Fruit fly (Drosophila melanogaster) whole organism, embryonic: ENCODE data around the gene CG7289.
A peak's percentile ranks its signal among the peaks of the same experiment; 100 is the strongest.

Experiments used
- Abd-B ChIP-seq: fragments of 200-800 bp; sonication (Bioruptor generic); optimal IDR thresholded peaks from 2 replicates; lab custom pipeline; 2018; ENCODE audit warnings: missing biosample characterization, mild to moderate bottlenecking, missing genetic modification characterization, moderate library complexity
- Antp ChIP-seq: fragments of 200-800 bp; sonication (Bioruptor generic); optimal IDR thresholded peaks from 3 replicates; lab custom pipeline; 2016; ENCODE audit warnings: missing biosample characterization, missing genetic modification characterization
- Asciz ChIP-seq: fragments of 200-800 bp; sonication (Bioruptor generic); optimal IDR thresholded peaks from 2 replicates; lab custom pipeline; 2017; ENCODE audit warnings: missing biosample characterization, mild to moderate bottlenecking, missing genetic modification characterization, missing genetic modification reagents
- CG10366 ChIP-seq: fragments of 200-800 bp; sonication (Bioruptor generic); IDR thresholded peaks from 2 replicates; pipeline ENCODE4 v1.3.6; 2022; ENCODE audit warnings: missing biosample characterization, missing genetic modification characterization
- CG11085 ChIP-seq: fragments of 200-800 bp; sonication (Bioruptor generic); IDR thresholded peaks from 2 replicates; pipeline ENCODE4 v1.3.6; 2022; ENCODE audit warnings: missing biosample characterization, missing genetic modification characterization
- CG12659 ChIP-seq: fragments of 200-800 bp; sonication (Bioruptor generic); optimal IDR thresholded peaks from 3 replicates; lab custom pipeline; 2017; ENCODE audit warnings: mild to moderate bottlenecking, missing biosample characterization, missing genetic modification reagents, missing genetic modification characterization
- CG13296 ChIP-seq: fragments of 200-800 bp; sonication (Bioruptor generic); optimal IDR thresholded peaks from 3 replicates; lab custom pipeline; 2018; ENCODE audit warnings: missing biosample characterization, mild to moderate bottlenecking, missing genetic modification characterization
- CG1602 ChIP-seq: fragments of 200-800 bp; sonication (Bioruptor generic); optimal IDR thresholded peaks from 3 replicates; lab custom pipeline; 2016; ENCODE audit warnings: missing biosample characterization, missing genetic modification characterization
- CG17186 ChIP-seq: fragments of 200-800 bp; sonication (Bioruptor generic); optimal IDR thresholded peaks from 3 replicates; lab custom pipeline; 2017; ENCODE audit warnings: missing biosample characterization, missing genetic modification reagents, missing genetic modification characterization
- CG18599 ChIP-seq: fragments of 200-800 bp; sonication (Bioruptor generic); optimal IDR thresholded peaks from 3 replicates; lab custom pipeline; 2017; ENCODE audit warnings: missing biosample characterization, missing genetic modification characterization, mild to moderate bottlenecking, moderate library complexity, missing genetic modification reagents
- CG18619 ChIP-seq: fragments of 200-800 bp; sonication (Bioruptor generic); optimal IDR thresholded peaks from 3 replicates; lab custom pipeline; 2017; ENCODE audit warnings: missing biosample characterization, mild to moderate bottlenecking, missing genetic modification characterization
- CG2199 ChIP-seq: fragments of 200-800 bp; sonication (Bioruptor generic); IDR thresholded peaks from 3 replicates; pipeline ENCODE4 v1.3.6; 2022; ENCODE audit warnings: missing biosample characterization, missing genetic modification characterization
- CG31441 ChIP-seq: fragments of 200-800 bp; sonication (Bioruptor generic); IDR thresholded peaks from 2 replicates; pipeline ENCODE4 v1.3.6; 2022; ENCODE audit warnings: missing biosample characterization, missing genetic modification characterization
- CG3407 ChIP-seq: fragments of 200-800 bp; sonication (Bioruptor generic); optimal IDR thresholded peaks from 2 replicates; lab custom pipeline; 2018; ENCODE audit warnings: missing biosample characterization, mild to moderate bottlenecking, missing genetic modification characterization
- CG34422 ChIP-seq: fragments of 200-800 bp; sonication (Bioruptor generic); IDR thresholded peaks from 3 replicates; pipeline ENCODE4 v1.3.6; 2022; ENCODE audit warnings: missing biosample characterization, missing genetic modification characterization
- CG4617 ChIP-seq: fragments of 200-800 bp; sonication (Bioruptor generic); optimal IDR thresholded peaks from 3 replicates; lab custom pipeline; 2016; ENCODE audit warnings: missing biosample characterization, missing genetic modification characterization, borderline replicate concordance
- CG4730 ChIP-seq: fragments of 200-800 bp; sonication (Bioruptor generic); IDR thresholded peaks from 2 replicates; pipeline ENCODE4 v1.3.6; 2022; ENCODE audit warnings: missing biosample characterization, missing genetic modification characterization
- CG4854 ChIP-seq: fragments of 200-800 bp; sonication (Bioruptor generic); optimal IDR thresholded peaks from 2 replicates; lab custom pipeline; 2016; ENCODE audit warnings: missing biosample characterization, missing genetic modification characterization, inconsistent platforms
- CG7556 ChIP-seq: fragments of 200-800 bp; sonication (Bioruptor generic); optimal IDR thresholded peaks from 2 replicates; lab custom pipeline; 2017; ENCODE audit warnings: missing biosample characterization, mild to moderate bottlenecking, missing genetic modification characterization
- CG9876 ChIP-seq: fragments of 200-800 bp; sonication (Bioruptor generic); optimal IDR thresholded peaks from 2 replicates; lab custom pipeline; 2016; ENCODE audit warnings: missing biosample characterization, missing genetic modification characterization
- CTCF ChIP-seq: fragments of 200-800 bp; sonication (Bioruptor generic); optimal IDR thresholded peaks from 2 replicates; lab custom pipeline; 2017; ENCODE audit warnings: missing biosample characterization, mild to moderate bottlenecking, missing genetic modification characterization, moderate library complexity
- D19A ChIP-seq: fragments of 200-800 bp; optimal IDR thresholded peaks from 3 replicates; lab custom pipeline; 2019; ENCODE audit warnings: missing biosample characterization, mild to moderate bottlenecking, missing genetic modification characterization, moderate library complexity
- Dbx ChIP-seq: fragments of 200-800 bp; sonication (Bioruptor generic); IDR thresholded peaks from 3 replicates; pipeline ENCODE4 v1.3.6; 2022; ENCODE audit warnings: missing biosample characterization, missing genetic modification characterization
- Elba2 ChIP-seq: fragments of 200-800 bp; sonication (Bioruptor generic); optimal IDR thresholded peaks from 3 replicates; lab custom pipeline; 2016; ENCODE audit warnings: missing biosample characterization, missing genetic modification characterization
- Gug ChIP-seq: fragments of 200-800 bp; sonication (Bioruptor generic); IDR thresholded peaks from 4 replicates; pipeline ENCODE4 v1.3.6; 2022; ENCODE audit warnings: missing biosample characterization, missing genetic modification characterization
- HHEX ChIP-seq: fragments of 200-800 bp; sonication (Bioruptor generic); optimal IDR thresholded peaks from 3 replicates; lab custom pipeline; 2017; ENCODE audit warnings: missing biosample characterization, mild to moderate bottlenecking, missing genetic modification characterization, missing genetic modification reagents
- HLH54F ChIP-seq: fragments of 200-800 bp; sonication (Bioruptor generic); optimal IDR thresholded peaks from 3 replicates; lab custom pipeline; 2016; ENCODE audit warnings: missing biosample characterization, missing genetic modification characterization
- HmgZ ChIP-seq: fragments of 200-800 bp; sonication (Bioruptor generic); optimal IDR thresholded peaks from 2 replicates; lab custom pipeline; 2018; ENCODE audit warnings: missing biosample characterization, mild to moderate bottlenecking, missing genetic modification characterization
- Hr51 ChIP-seq, 2 experiments: fragments of 200-800 bp; sonication (Bioruptor generic); optimal IDR thresholded peaks; 2 replicates in 1 of 2; 3 replicates in 1 of 2; lab custom pipeline; 2016 to 2018; ENCODE audit warnings: missing biosample characterization in 2 of 2, missing genetic modification characterization in 2 of 2, mild to moderate bottlenecking in 1 of 2, moderate library complexity in 1 of 2
- Mes4 ChIP-seq: fragments of 200-800 bp; sonication (Bioruptor generic); optimal IDR thresholded peaks from 2 replicates; lab custom pipeline; 2016; ENCODE audit warnings: missing biosample characterization, missing genetic modification characterization
- Myb ChIP-seq: fragments of 200-800 bp; sonication (Bioruptor generic); optimal IDR thresholded peaks from 2 replicates; lab custom pipeline; 2016; ENCODE audit warnings: missing biosample characterization, missing genetic modification characterization
- Nf-YB ChIP-seq: fragments of 200-800 bp; sonication (Bioruptor generic); optimal IDR thresholded peaks from 3 replicates; lab custom pipeline; 2019; ENCODE audit warnings: missing biosample characterization, mild to moderate bottlenecking, missing genetic modification characterization, moderate library complexity
- Nf-YC ChIP-seq: fragments of 200-800 bp; optimal IDR thresholded peaks from 3 replicates; lab custom pipeline; 2019; ENCODE audit warnings: missing biosample characterization, mild to moderate bottlenecking, missing genetic modification characterization, moderate library complexity
- Scr ChIP-seq: fragments of 200-800 bp; sonication (Bioruptor generic); IDR thresholded peaks from 2 replicates; pipeline ENCODE4 v1.3.6; 2022; ENCODE audit warnings: missing biosample characterization, missing genetic modification characterization; ENCODE audit not compliant: partially characterized antibody
- az2 ChIP-seq: fragments of 200-800 bp; sonication (Bioruptor generic); optimal IDR thresholded peaks from 3 replicates; lab custom pipeline; 2016; ENCODE audit warnings: missing biosample characterization, missing genetic modification characterization
- danr ChIP-seq: fragments of 200-800 bp; sonication (Bioruptor generic); IDR thresholded peaks from 2 replicates; pipeline ENCODE4 v1.3.6; 2022; ENCODE audit warnings: missing biosample characterization, missing genetic modification characterization
- dati ChIP-seq: fragments of 200-800 bp; sonication (Bioruptor generic); IDR thresholded peaks from 2 replicates; pipeline ENCODE4 v1.3.6; 2022; ENCODE audit warnings: missing biosample characterization, missing genetic modification characterization
- emc ChIP-seq: fragments of 200-800 bp; sonication (Bioruptor generic); optimal IDR thresholded peaks from 2 replicates; lab custom pipeline; 2016; ENCODE audit warnings: missing biosample characterization, missing genetic modification characterization
- fd3F ChIP-seq: fragments of 200-800 bp; sonication (Bioruptor generic); optimal IDR thresholded peaks from 2 replicates; lab custom pipeline; 2018; ENCODE audit warnings: missing biosample characterization, mild to moderate bottlenecking, missing genetic modification characterization, moderate library complexity
- ftz-f1 ChIP-seq: fragments of 200-800 bp; sonication (Bioruptor generic); optimal IDR thresholded peaks from 2 replicates; lab custom pipeline; 2016; ENCODE audit warnings: missing biosample characterization, missing genetic modification characterization
- kah ChIP-seq: fragments of 200-800 bp; sonication (Bioruptor generic); optimal IDR thresholded peaks from 2 replicates; lab custom pipeline; 2018; ENCODE audit warnings: missing biosample characterization, mild to moderate bottlenecking, missing genetic modification characterization
- ken ChIP-seq: fragments of 200-800 bp; sonication (Bioruptor generic); IDR thresholded peaks from 3 replicates; pipeline ENCODE4 v1.3.6; 2022; ENCODE audit warnings: missing biosample characterization, missing genetic modification characterization
- luna ChIP-seq: fragments of 200-800 bp; sonication (Bioruptor generic); optimal IDR thresholded peaks from 2 replicates; lab custom pipeline; 2016; ENCODE audit warnings: missing biosample characterization, missing genetic modification characterization
- mam ChIP-seq: fragments of 200-800 bp; sonication (Bioruptor generic); optimal IDR thresholded peaks from 3 replicates; lab custom pipeline; 2016; ENCODE audit warnings: missing biosample characterization, missing genetic modification characterization
- otp ChIP-seq: fragments of 200-800 bp; sonication (Bioruptor generic); IDR thresholded peaks from 3 replicates; pipeline ENCODE4, ENCODE4 v1.3.6; 2022; ENCODE audit warnings: missing biosample characterization, missing genetic modification characterization
- prd ChIP-seq, 3 experiments: fragments of >200 bp in 2 of 3; fragments of 200-800 bp in 1 of 3; sonication (Bioruptor generic) in 1 of 3; optimal IDR thresholded peaks in 2 of 3; IDR thresholded peaks in 1 of 3; 2 replicates in 2 of 3; 3 replicates in 1 of 3; pipeline versions ENCODE4 v1.3.6 to Lab custom; 2017 to 2022; ENCODE audit warnings: missing biosample characterization in 1 of 3, missing genetic modification characterization in 1 of 3
- psq ChIP-seq: fragments of 200-800 bp; sonication (Bioruptor generic); optimal IDR thresholded peaks from 2 replicates; lab custom pipeline; 2017; ENCODE audit warnings: missing biosample characterization, missing genetic modification characterization
- sna ChIP-seq: fragments of 200-800 bp; sonication (Bioruptor generic); IDR thresholded peaks from 2 replicates; pipeline ENCODE4 v1.3.6; 2022; ENCODE audit warnings: missing biosample characterization, missing genetic modification characterization; ENCODE audit not compliant: partially characterized antibody
- zen2 ChIP-seq: fragments of 200-800 bp; sonication (Bioruptor generic); IDR thresholded peaks from 3 replicates; pipeline ENCODE4 v1.3.6; 2022; ENCODE audit warnings: missing biosample characterization, missing genetic modification characterization; ENCODE audit not compliant: partially characterized antibody

CG7289 gene

DNA sequence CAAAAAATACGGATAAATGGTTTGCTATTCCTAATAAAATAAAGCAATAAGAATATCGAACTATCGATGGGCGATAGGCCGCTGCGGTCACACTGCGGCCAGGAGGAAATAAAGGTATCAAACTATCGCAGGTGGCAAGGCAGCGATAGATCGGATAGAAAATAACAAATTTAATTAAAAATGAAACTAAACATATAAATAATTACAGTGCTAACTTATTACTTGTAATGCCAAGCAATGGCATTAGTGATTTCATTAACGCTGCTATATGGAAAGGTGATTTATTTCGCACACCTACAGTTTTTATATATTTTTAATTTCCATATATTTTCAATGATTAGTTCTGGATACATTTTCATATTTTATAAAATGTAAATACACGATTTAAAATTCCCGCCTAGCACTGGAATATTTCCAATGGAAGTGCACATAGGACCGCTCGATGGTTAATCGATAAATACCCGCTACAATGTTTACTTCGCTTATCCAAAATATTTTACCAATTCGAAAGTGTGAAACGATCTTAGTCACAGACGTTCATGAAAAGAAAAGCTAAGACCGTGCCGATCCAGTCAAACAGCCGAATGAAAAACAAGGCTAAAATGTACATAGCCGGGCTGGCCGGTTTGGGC is 1.2 kb upstream of the CG7289 start, which contains the start of the genes CG15356 and CG15362 (continued):
- TF ChIP-seq luna (GFP tag; lab: Kevin White, UChicago) (no peak), Scr (GFP tag; lab: Robert Waterston, UW) (peak; percentile 99), D19A (no peak), ftz-f1 (GFP tag; lab: Kevin White, UChicago) (no peak), CG3407 (GFP tag; lab: Kevin White, UChicago) (no peak), Asciz (GFP tag; lab: Kevin White, UChicago) (no peak), Abd-B (peak; percentile 75), Mes4 (no peak), CG10366 (GFP tag; lab: Robert Waterston, UW) (peak; percentile 28; the same call in 1 of the 2 replicates), CG18619 (GFP tag; lab: Kevin White, UChicago) (peak; percentile 38), CG4854 (GFP tag; lab: Kevin White, UChicago) (peak; percentile 28), CG1602 (peak; percentile 2), mam (peak; percentile 15), CG4617 (peak; percentile 85), Nf-YB (GFP tag; lab: Kevin White, UChicago) (no peak), az2 (GFP tag; lab: Kevin White, UChicago) (peak; percentile 16), prd (optimal IDR thresholded peaks at IDR 0.05; lab: Kevin White, UChicago) (no peak), prd (GFP tag; IDR thresholded peaks at IDR 0.05; lab: Robert Waterston, UW) (peak; percentile 40; the same call in 1 of the 3 replicates), HmgZ (tag; lab: Kevin White, UChicago) (peak; percentile 43), fd3F (GFP tag; lab: Kevin White, UChicago) (no peak), CG13296 (peak; percentile 22), sna (peak; percentile 97), CG2199 (GFP tag; lab: Robert Waterston, UW) (no peak), CG34422 (GFP tag; lab: Robert Waterston, UW) (0 out of 3 replicates have a peak, but pooled peaks have one; percentile 32), CG4730 (no peak), Myb (GFP tag; lab: Kevin White, UChicago) (peak; percentile 46), CG18599 (no peak), CG31441 (GFP tag; lab: Robert Waterston, UW) (no peak), CG12659 (peak; percentile 83), dati (GFP tag; lab: Robert Waterston, UW) (no peak), zen2 (GFP tag; lab: Robert Waterston, UW) (peak; percentile 98), CG9876 (peak; percentile 19), HLH54F (peak; percentile 29), CG17186 (GFP tag; lab: Kevin White, UChicago) (peak; percentile 8), Gug (GFP tag; lab: Robert Waterston, UW) (peak; percentile 60; the same call in 1 of the 4 replicates), Nf-YC (peak; percentile 29), danr (GFP tag; lab: Robert Waterston, UW) (no peak), Dbx (GFP tag; lab: Robert Waterston, UW) (peak; percentile 66; the same call in 2 of the 3 replicates), Antp (GFP tag; lab: Kevin White, UChicago) (no peak), Hr51 (GFP tag; optimal IDR thresholded peaks at IDR 0.05; lab: Kevin White, UChicago) (peak in 1 of 2 experiments; percentile 34), otp (GFP tag; lab: Robert Waterston, UW) (0 out of 3 replicates have a peak, but pooled peaks have one; percentile 29), Elba2 (GFP tag; lab: Kevin White, UChicago) (peak; percentile 96), emc (GFP tag; lab: Kevin White, UChicago) (no peak), ken (GFP tag; lab: Robert Waterston, UW) (no peak), CG7556 (GFP tag; lab: Kevin White, UChicago) (no peak), HHEX (GFP tag; lab: Kevin White, UChicago) (peak; percentile 21), CTCF (GFP tag; lab: Kevin White, UChicago) (peak; percentile 17), psq (no peak), kah (GFP tag; lab: Kevin White, UChicago) (peak; percentile 53), CG11085 (GFP tag; lab: Robert Waterston, UW) (no peak)
